Worm (Caenorhabditis elegans) whole organism, L3 larva: ENCODE measurements around the gene nduf-2.2.

ENCODE experiments used
- R02D3.7 ChIP-seq: fragments of 150-350 bp; optimal IDR thresholded peaks from 2 replicates; lab custom pipeline; 2014; ENCODE audit warnings: missing biosample characterization, missing genetic modification characterization
- ZK546.5 ChIP-seq: sonication (generic microtip); optimal IDR thresholded peaks from 2 replicates; lab custom pipeline; 2017; ENCODE audit warnings: missing biosample characterization, missing genetic modification characterization
- aly-2 ChIP-seq: fragments of 150-350 bp; optimal IDR thresholded peaks from 2 replicates; lab custom pipeline; 2014; ENCODE audit warnings: missing biosample characterization, missing genetic modification characterization
- ama-1 ChIP-seq: fragments of 150-350 bp; optimal IDR thresholded peaks from 2 replicates; lab custom pipeline; 2018
- ceh-16 ChIP-seq: sonication (generic microtip); optimal IDR thresholded peaks from 2 replicates; lab custom pipeline; 2017; ENCODE audit warnings: missing biosample characterization, missing genetic modification characterization
- ceh-28 ChIP-seq: fragments of 150-350 bp; optimal IDR thresholded peaks from 2 replicates; lab custom pipeline; 2014; ENCODE audit warnings: missing biosample characterization, missing genetic modification reagents, missing genetic modification characterization
- ceh-82 ChIP-seq: fragments of 150-350 bp; optimal IDR thresholded peaks from 2 replicates; lab custom pipeline; 2014; ENCODE audit warnings: missing biosample characterization, missing genetic modification characterization
- ceh-9 ChIP-seq: sonication (generic microtip); optimal IDR thresholded peaks from 2 replicates; lab custom pipeline; 2018; ENCODE audit warnings: missing biosample characterization, missing genetic modification characterization
- daf-12 ChIP-seq: fragments of 150-350 bp; optimal IDR thresholded peaks from 2 replicates; lab custom pipeline; 2014; ENCODE audit warnings: missing biosample characterization, missing genetic modification reagents, missing genetic modification characterization
- egl-27 ChIP-seq: sonication (generic microtip); optimal IDR thresholded peaks from 4 replicates; lab custom pipeline; 2017; ENCODE audit warnings: missing biosample characterization, missing genetic modification reagents, missing genetic modification characterization
- egl-5 ChIP-seq: fragments of 150-350 bp; optimal IDR thresholded peaks from 2 replicates; lab custom pipeline; 2017; ENCODE audit warnings: missing biosample characterization, missing genetic modification reagents, missing genetic modification characterization, inconsistent platforms
- elt-1 ChIP-seq: fragments of 150-350 bp; optimal IDR thresholded peaks from 2 replicates; lab custom pipeline; 2014; ENCODE audit warnings: missing biosample characterization, missing genetic modification characterization
- elt-2 ChIP-seq: sonication (generic microtip); optimal IDR thresholded peaks from 2 replicates; lab custom pipeline; 2016; ENCODE audit warnings: missing genetic modification reagents, mild to moderate bottlenecking, missing genetic modification characterization, missing compliant biosample characterization
- elt-3 ChIP-seq, 3 experiments: fragments of 150-350 bp in 1 of 3; sonication (generic microtip) in 2 of 3; optimal IDR thresholded peaks; 2 replicates in 2 of 3; 4 replicates in 1 of 3; lab custom pipeline; 2014 to 2017; ENCODE audit warnings: missing biosample characterization in 3 of 3, missing genetic modification characterization in 3 of 3
- eor-1 ChIP-seq, 2 experiments: fragments of 150-350 bp; optimal IDR thresholded peaks; 2 replicates each; lab custom pipeline; 2014 to 2018; ENCODE audit warnings: missing biosample characterization in 2 of 2, missing genetic modification characterization in 2 of 2
- fkh-10 ChIP-seq: sonication (generic microtip); optimal IDR thresholded peaks from 2 replicates; lab custom pipeline; 2017; ENCODE audit warnings: missing biosample characterization, missing genetic modification reagents, missing genetic modification characterization
- fkh-2 ChIP-seq: fragments of 150-350 bp; optimal IDR thresholded peaks from 2 replicates; lab custom pipeline; 2014; ENCODE audit warnings: missing biosample characterization, missing genetic modification reagents, missing genetic modification characterization
- fos-1 ChIP-seq: fragments of 150-350 bp; optimal IDR thresholded peaks from 2 replicates; lab custom pipeline; 2014; ENCODE audit warnings: missing biosample characterization, missing genetic modification characterization
- hmg-11 ChIP-seq: sonication (generic microtip); optimal IDR thresholded peaks from 2 replicates; lab custom pipeline; 2016; ENCODE audit warnings: missing genetic modification characterization, missing compliant biosample characterization
- jun-1 ChIP-seq: fragments of 150-350 bp; optimal IDR thresholded peaks from 2 replicates; lab custom pipeline; 2014; ENCODE audit warnings: missing biosample characterization, missing genetic modification reagents, missing genetic modification characterization
- lin-15B ChIP-seq: fragments of 150-350 bp; optimal IDR thresholded peaks from 2 replicates; lab custom pipeline; 2014; ENCODE audit warnings: missing biosample characterization, missing genetic modification characterization
- lin-39 ChIP-seq: fragments of 150-350 bp; optimal IDR thresholded peaks from 2 replicates; lab custom pipeline; 2018; ENCODE audit warnings: missing biosample characterization, missing genetic modification reagents, missing genetic modification characterization
- lsy-12 ChIP-seq: sonication (generic microtip); optimal IDR thresholded peaks from 2 replicates; lab custom pipeline; 2016; ENCODE audit warnings: mild to moderate bottlenecking, missing genetic modification characterization, missing compliant biosample characterization
- mdl-1 ChIP-seq: fragments of 150-350 bp; optimal IDR thresholded peaks from 2 replicates; lab custom pipeline; 2014; ENCODE audit warnings: missing biosample characterization, missing genetic modification characterization
- mml-1 ChIP-seq: fragments of 150-350 bp; sonication (generic microtip); optimal IDR thresholded peaks from 3 replicates; lab custom pipeline; 2014; ENCODE audit warnings: missing biosample characterization, missing genetic modification characterization
- nfya-1 ChIP-seq: sonication (generic microtip); optimal IDR thresholded peaks from 2 replicates; lab custom pipeline; 2017; ENCODE audit warnings: missing genetic modification characterization, mild to moderate bottlenecking, missing compliant biosample characterization, antibody characterized with exemption, moderate library complexity; ENCODE audit not compliant: insufficient read depth
- nhr-11 ChIP-seq: fragments of 150-350 bp; optimal IDR thresholded peaks from 2 replicates; lab custom pipeline; 2014; ENCODE audit warnings: missing biosample characterization, missing genetic modification characterization
- nhr-12 ChIP-seq: fragments of 150-350 bp; optimal IDR thresholded peaks from 2 replicates; lab custom pipeline; 2014; ENCODE audit warnings: missing biosample characterization, missing genetic modification characterization
- nhr-23 ChIP-seq: fragments of 150-350 bp; optimal IDR thresholded peaks from 2 replicates; lab custom pipeline; 2014; ENCODE audit warnings: missing biosample characterization, missing genetic modification reagents, missing genetic modification characterization
- nhr-237 ChIP-seq: fragments of 150-350 bp; optimal IDR thresholded peaks from 2 replicates; lab custom pipeline; 2014; ENCODE audit warnings: missing biosample characterization, missing genetic modification characterization
- nhr-25 ChIP-seq: sonication (generic microtip); optimal IDR thresholded peaks from 2 replicates; lab custom pipeline; 2017; ENCODE audit warnings: missing biosample characterization, missing genetic modification characterization
- nhr-28 ChIP-seq: fragments of 150-350 bp; optimal IDR thresholded peaks from 2 replicates; lab custom pipeline; 2014; ENCODE audit warnings: missing biosample characterization, missing genetic modification characterization
- nhr-43 ChIP-seq: sonication (generic microtip); optimal IDR thresholded peaks from 2 replicates; lab custom pipeline; 2016; ENCODE audit warnings: mild to moderate bottlenecking, missing genetic modification characterization, missing compliant biosample characterization; ENCODE audit not compliant: poor library complexity, severe bottlenecking
- nhr-67 ChIP-seq: fragments of 150-350 bp; optimal IDR thresholded peaks from 2 replicates; lab custom pipeline; 2014; ENCODE audit warnings: missing biosample characterization, missing genetic modification characterization
- nhr-76 ChIP-seq: fragments of 150-350 bp; sonication (generic microtip); optimal IDR thresholded peaks from 5 replicates; lab custom pipeline; 2014; ENCODE audit warnings: missing biosample characterization, missing genetic modification characterization
- nhr-77 ChIP-seq: fragments of 150-350 bp; optimal IDR thresholded peaks from 2 replicates; lab custom pipeline; 2014; ENCODE audit warnings: missing biosample characterization, missing genetic modification characterization
- pha-4 ChIP-seq: fragments of 150-350 bp; optimal IDR thresholded peaks from 2 replicates; lab custom pipeline; 2014; ENCODE audit warnings: missing biosample characterization, missing genetic modification reagents, missing genetic modification characterization
- pqm-1 ChIP-seq: fragments of 150-350 bp; optimal IDR thresholded peaks from 2 replicates; lab custom pipeline; 2017; ENCODE audit warnings: missing biosample characterization, missing genetic modification characterization, inconsistent platforms
- sea-2 ChIP-seq: fragments of 150-350 bp; sonication (generic microtip); optimal IDR thresholded peaks from 4 replicates; lab custom pipeline; 2014; ENCODE audit warnings: missing biosample characterization, missing genetic modification reagents, missing genetic modification characterization
- skn-1 ChIP-seq: fragments of 150-350 bp; optimal IDR thresholded peaks from 2 replicates; lab custom pipeline; 2014; ENCODE audit warnings: missing biosample characterization, missing genetic modification characterization
- snpc-4 ChIP-seq: fragments of 150-350 bp; optimal IDR thresholded peaks from 2 replicates; lab custom pipeline; 2014; ENCODE audit warnings: missing biosample characterization, missing genetic modification characterization
- tbx-2 ChIP-seq: sonication (generic microtip); optimal IDR thresholded peaks from 2 replicates; lab custom pipeline; 2016; ENCODE audit warnings: mild to moderate bottlenecking, missing genetic modification characterization, missing compliant biosample characterization
- unc-39 ChIP-seq: sonication (generic microtip); optimal IDR thresholded peaks from 4 replicates; lab custom pipeline; 2017; ENCODE audit warnings: missing biosample characterization, missing genetic modification characterization
- unc-62 ChIP-seq: fragments of 150-350 bp; sonication (generic microtip); optimal IDR thresholded peaks from 4 replicates; lab custom pipeline; 2014; ENCODE audit warnings: missing biosample characterization, missing genetic modification reagents, missing genetic modification characterization
- zag-1 ChIP-seq: fragments of 150-350 bp; optimal IDR thresholded peaks from 2 replicates; lab custom pipeline; 2014; ENCODE audit warnings: missing biosample characterization, missing genetic modification characterization
- ztf-11 ChIP-seq: fragments of 150-350 bp; optimal IDR thresholded peaks from 2 replicates; lab custom pipeline; 2014; ENCODE audit warnings: missing biosample characterization, missing genetic modification characterization
- ztf-4 ChIP-seq: fragments of 150-350 bp; optimal IDR thresholded peaks from 2 replicates; lab custom pipeline; 2014; ENCODE audit warnings: missing biosample characterization, missing genetic modification characterization

Gene nduf-2.2

ce11 chrIII:6421473-6421872 is 43.5 kb upstream of the nduf-2.2 start:
- TF ChIP-seq ceh-28 (tag; lab: Kevin White, UChicago) (no peak), sea-2 (GFP tag; lab: Kevin White, UChicago) (no peak), ZK546.5 (tag; lab: Kevin White, UChicago) (no peak), aly-2 (tag; lab: Kevin White, UChicago) (no peak), tbx-2 (tag; lab: Kevin White, UChicago) (no peak)
- TF ChIP-seq, all 47 proteins: peak for 0

- no peak for TF ChIP-seq lin-39 (tag; lab: Kevin White, UChicago)
- TF ChIP-seq unc-39 (tag; lab: Kevin White, UChicago): no peak
- TF ChIP-seq egl-5 (tag; lab: Kevin White, UChicago): no peak
- no peak for TF ChIP-seq lin-15B (tag; lab: Kevin White, UChicago)
- TF ChIP-seq fkh-2 (tag; lab: Kevin White, UChicago): no peak
- TF ChIP-seq nhr-12 (tag; lab: Kevin White, UChicago): no peak
- TF ChIP-seq nhr-25 (tag; lab: Kevin White, UChicago): no peak
- TF ChIP-seq ama-1 (lab: Kevin White, UChicago): no peak
- no peak for TF ChIP-seq elt-1
- no peak for TF ChIP-seq eor-1 (tag; optimal IDR thresholded peaks at IDR 0.05; lab: Kevin White, UChicago)
- TF ChIP-seq pha-4 (tag; lab: Kevin White, UChicago): peak; percentile 19
- no peak for TF ChIP-seq nhr-23 (tag; lab: Kevin White, UChicago)
- peak; percentile 89 for TF ChIP-seq pqm-1
- TF ChIP-seq nhr-28 (tag; lab: Kevin White, UChicago): no peak
- TF ChIP-seq jun-1 (tag; lab: Kevin White, UChicago): no peak
- TF ChIP-seq zag-1 (tag; lab: Kevin White, UChicago): no peak
- TF ChIP-seq nhr-76: no peak
- TF ChIP-seq nfya-1 (tag; lab: Kevin White, UChicago): no peak
- no peak for TF ChIP-seq aly-2 (tag; lab: Kevin White, UChicago)
- TF ChIP-seq elt-3 (tag; optimal IDR thresholded peaks at IDR 0.05; lab: Kevin White, UChicago): peak in 1 of 3 experiments; percentile 3
- no peak for TF ChIP-seq egl-27 (tag; lab: Kevin White, UChicago)
- TF ChIP-seq ceh-9: no peak
- no peak for TF ChIP-seq nhr-77 (tag; lab: Kevin White, UChicago)
- TF ChIP-seq lsy-12 (tag; lab: Kevin White, UChicago): no peak
- TF ChIP-seq unc-62 (GFP tag; lab: Kevin White, UChicago): no peak
- TF ChIP-seq ceh-16 (tag; lab: Kevin White, UChicago): no peak
- TF ChIP-seq sea-2 (GFP tag; lab: Kevin White, UChicago): no peak
- peak; percentile 72 for TF ChIP-seq nhr-43 (tag; lab: Kevin White, UChicago)
- TF ChIP-seq ztf-11 (tag; lab: Kevin White, UChicago): no peak
- TF ChIP-seq elt-2 (tag; lab: Kevin White, UChicago): peak; percentile 91
- no peak for TF ChIP-seq ztf-4 (tag; lab: Kevin White, UChicago)
- TF ChIP-seq nhr-237 (tag; lab: Kevin White, UChicago): no peak
- TF ChIP-seq ceh-28 (tag; lab: Kevin White, UChicago): no peak
- TF ChIP-seq skn-1: no peak
- TF ChIP-seq nhr-67 (tag; lab: Kevin White, UChicago): no peak
- TF ChIP-seq mdl-1: peak; percentile 47
- no peak for TF ChIP-seq hmg-11 (tag; lab: Kevin White, UChicago)
- TF ChIP-seq nhr-11: no peak
- TF ChIP-seq mml-1 (tag; lab: Kevin White, UChicago): no peak
- TF ChIP-seq fos-1 (tag; lab: Kevin White, UChicago): no peak
- TF ChIP-seq R02D3.7 (tag; lab: Kevin White, UChicago): no peak
- TF ChIP-seq snpc-4: no peak
- TF ChIP-seq tbx-2 (tag; lab: Kevin White, UChicago): no peak
- TF ChIP-seq fkh-10 (GFP tag; lab: Kevin White, UChicago): no peak
- no peak for TF ChIP-seq daf-12
- no peak for TF ChIP-seq ZK546.5 (tag; lab: Kevin White, UChicago)
- TF ChIP-seq ceh-82 (tag; lab: Kevin White, UChicago): no peak
These were observed 43.0 kb upstream of the nduf-2.2 start for ce11 chrIII:6421973-6422511.
